Worm (Caenorhabditis elegans) whole organism, L2 larva: ENCODE data around the gene H34I24.1.
"Not testable (repeated sequence)": the region's sequence is repeated elsewhere in the genome, so short reads cannot be mapped to it uniquely, and the experiment has no call there.

ENCODE experiments used
- C34F6.9 ChIP-seq: fragments of 150-350 bp; optimal IDR thresholded peaks from 2 replicates; lab custom pipeline; 2014; ENCODE audit warnings: missing biosample characterization, missing genetic modification characterization
- F13H6.1 ChIP-seq: sonication (generic microtip); optimal IDR thresholded peaks from 2 replicates; lab custom pipeline; 2016; ENCODE audit warnings: missing genetic modification characterization, missing compliant biosample characterization
- R02D3.7 ChIP-seq: fragments of 150-350 bp; optimal IDR thresholded peaks from 2 replicates; lab custom pipeline; 2014; ENCODE audit warnings: missing biosample characterization, missing genetic modification characterization
- Y55F3AM.14 ChIP-seq: fragments of 200-800 bp; sonication (Bioruptor generic); optimal IDR thresholded peaks from 2 replicates; lab custom pipeline; 2018; ENCODE audit warnings: mild to moderate bottlenecking, missing genetic modification characterization, missing compliant biosample characterization
- ZK546.5 ChIP-seq: sonication (generic microtip); optimal IDR thresholded peaks from 2 replicates; lab custom pipeline; 2017; ENCODE audit warnings: missing biosample characterization, missing genetic modification characterization
- alr-1 ChIP-seq: fragments of 150-350 bp; optimal IDR thresholded peaks from 2 replicates; lab custom pipeline; 2014; ENCODE audit warnings: missing biosample characterization, missing genetic modification characterization
- aly-2 ChIP-seq: fragments of 150-350 bp; optimal IDR thresholded peaks from 2 replicates; lab custom pipeline; 2014; ENCODE audit warnings: missing biosample characterization, missing genetic modification characterization
- ama-1 ChIP-seq: fragments of 150-350 bp; optimal IDR thresholded peaks from 2 replicates; lab custom pipeline; 2018; ENCODE audit warnings: inconsistent platforms
- blmp-1 ChIP-seq: sonication (generic microtip); optimal IDR thresholded peaks from 2 replicates; lab custom pipeline; 2017; ENCODE audit warnings: missing genetic modification characterization, mild to moderate bottlenecking, missing compliant biosample characterization, antibody characterized with exemption, moderate library complexity; ENCODE audit not compliant: insufficient read depth
- ceh-16 ChIP-seq: fragments of 150-350 bp; optimal IDR thresholded peaks from 2 replicates; lab custom pipeline; 2014; ENCODE audit warnings: missing biosample characterization, missing genetic modification characterization
- ceh-82 ChIP-seq: fragments of 150-350 bp; optimal IDR thresholded peaks from 2 replicates; lab custom pipeline; 2014; ENCODE audit warnings: missing biosample characterization, missing genetic modification characterization
- crh-2 ChIP-seq: sonication (generic microtip); optimal IDR thresholded peaks from 2 replicates; lab custom pipeline; 2017; ENCODE audit warnings: missing biosample characterization, missing genetic modification characterization
- dmd-4 ChIP-seq: sonication (generic microtip); optimal IDR thresholded peaks from 2 replicates; lab custom pipeline; 2017; ENCODE audit warnings: missing biosample characterization, missing genetic modification characterization
- egl-27 ChIP-seq: sonication (generic microtip); optimal IDR thresholded peaks from 3 replicates; lab custom pipeline; 2017; ENCODE audit warnings: missing biosample characterization, missing genetic modification reagents, missing genetic modification characterization
- elt-1 ChIP-seq: fragments of 150-350 bp; optimal IDR thresholded peaks from 2 replicates; lab custom pipeline; 2014; ENCODE audit warnings: missing biosample characterization, missing genetic modification characterization
- elt-3 ChIP-seq: sonication (generic microtip); optimal IDR thresholded peaks from 2 replicates; lab custom pipeline; 2017; ENCODE audit warnings: missing biosample characterization, missing genetic modification characterization
- fos-1 ChIP-seq: fragments of 150-350 bp; optimal IDR thresholded peaks from 2 replicates; lab custom pipeline; 2014; ENCODE audit warnings: missing biosample characterization, missing genetic modification characterization
- gmeb-1 ChIP-seq: fragments of 150-350 bp; optimal IDR thresholded peaks from 2 replicates; lab custom pipeline; 2014; ENCODE audit warnings: missing biosample characterization, missing genetic modification characterization
- lin-11 ChIP-seq: fragments of 150-350 bp; sonication (generic microtip); optimal IDR thresholded peaks from 2 replicates; lab custom pipeline; 2014; ENCODE audit warnings: missing biosample characterization, missing genetic modification characterization, inconsistent platforms, mixed read lengths
- lin-13 ChIP-seq: fragments of 150-350 bp; optimal IDR thresholded peaks from 2 replicates; lab custom pipeline; 2014; ENCODE audit warnings: missing biosample characterization, missing genetic modification reagents, missing genetic modification characterization
- lin-39 ChIP-seq: fragments of 150-350 bp; optimal IDR thresholded peaks from 2 replicates; lab custom pipeline; 2014; ENCODE audit warnings: missing biosample characterization, missing genetic modification reagents, missing genetic modification characterization
- lsy-2 ChIP-seq, 2 experiments: fragments of 150-350 bp in 1 of 2; sonication (generic microtip) in 1 of 2; optimal IDR thresholded peaks; 2 replicates each; lab custom pipeline; 2014 to 2017; ENCODE audit warnings: missing biosample characterization in 2 of 2, missing genetic modification characterization in 2 of 2
- mab-5 ChIP-seq: fragments of 150-350 bp; optimal IDR thresholded peaks from 2 replicates; lab custom pipeline; 2014; ENCODE audit warnings: missing biosample characterization, missing genetic modification characterization
- mbf-1 ChIP-seq: sonication (generic microtip); optimal IDR thresholded peaks from 2 replicates; lab custom pipeline; 2017; ENCODE audit warnings: missing biosample characterization, missing genetic modification characterization
- nhr-10 ChIP-seq: sonication (generic microtip); optimal IDR thresholded peaks from 2 replicates; lab custom pipeline; 2017; ENCODE audit warnings: missing biosample characterization, missing genetic modification characterization
- nhr-11 ChIP-seq: fragments of 150-350 bp; optimal IDR thresholded peaks from 2 replicates; lab custom pipeline; 2014; ENCODE audit warnings: missing biosample characterization, missing genetic modification characterization
- nhr-12 ChIP-seq: fragments of 150-350 bp; optimal IDR thresholded peaks from 2 replicates; lab custom pipeline; 2014; ENCODE audit warnings: missing biosample characterization, missing genetic modification characterization
- nhr-129 ChIP-seq: fragments of 150-350 bp; optimal IDR thresholded peaks from 2 replicates; lab custom pipeline; 2014; ENCODE audit warnings: missing biosample characterization, missing genetic modification characterization
- nhr-23 ChIP-seq: fragments of 150-350 bp; optimal IDR thresholded peaks from 2 replicates; lab custom pipeline; 2014; ENCODE audit warnings: missing biosample characterization, missing genetic modification reagents, missing genetic modification characterization
- nhr-237 ChIP-seq: fragments of 150-350 bp; optimal IDR thresholded peaks from 2 replicates; lab custom pipeline; 2014; ENCODE audit warnings: missing biosample characterization, missing genetic modification characterization
- nhr-25 ChIP-seq: fragments of 150-350 bp; sonication (generic microtip); optimal IDR thresholded peaks from 3 replicates; lab custom pipeline; 2014; ENCODE audit warnings: missing biosample characterization, missing genetic modification characterization
- nhr-6 ChIP-seq: fragments of 150-350 bp; optimal IDR thresholded peaks from 2 replicates; lab custom pipeline; 2014; ENCODE audit warnings: missing biosample characterization, missing genetic modification characterization
- nhr-77 ChIP-seq: fragments of 150-350 bp; optimal IDR thresholded peaks from 2 replicates; lab custom pipeline; 2014; ENCODE audit warnings: missing biosample characterization, missing genetic modification characterization
- peb-1 ChIP-seq: fragments of 150-350 bp; optimal IDR thresholded peaks from 2 replicates; lab custom pipeline; 2014; ENCODE audit warnings: missing biosample characterization, missing genetic modification characterization
- sem-4 ChIP-seq: fragments of 150-350 bp; optimal IDR thresholded peaks from 2 replicates; lab custom pipeline; 2014; ENCODE audit warnings: missing biosample characterization, missing genetic modification reagents, missing genetic modification characterization
- sma-3 ChIP-seq: sonication (generic microtip); optimal IDR thresholded peaks from 2 replicates; lab custom pipeline; 2016; ENCODE audit warnings: missing genetic modification reagents, missing genetic modification characterization, missing compliant biosample characterization
- sma-9 ChIP-seq, 2 experiments: fragments of 150-350 bp in 1 of 2; sonication (generic microtip) in 1 of 2; optimal IDR thresholded peaks; 2 replicates each; lab custom pipeline; 2014 to 2016; ENCODE audit warnings: missing genetic modification characterization in 2 of 2, mild to moderate bottlenecking in 1 of 2, missing biosample characterization in 1 of 2, missing compliant biosample characterization in 1 of 2, missing genetic modification reagents in 1 of 2, moderate library complexity in 1 of 2
- unc-39 ChIP-seq: fragments of 150-350 bp; optimal IDR thresholded peaks from 2 replicates; lab custom pipeline; 2014; ENCODE audit warnings: missing biosample characterization, missing genetic modification characterization
- unc-55 ChIP-seq: fragments of 150-350 bp; sonication (generic microtip); optimal IDR thresholded peaks from 3 replicates; lab custom pipeline; 2014; ENCODE audit warnings: missing biosample characterization, missing genetic modification reagents, missing genetic modification characterization
- unc-62 ChIP-seq: fragments of 150-350 bp; optimal IDR thresholded peaks from 2 replicates; lab custom pipeline; 2014; ENCODE audit warnings: missing biosample characterization, missing genetic modification reagents, missing genetic modification characterization
- zag-1 ChIP-seq: fragments of 150-350 bp; optimal IDR thresholded peaks from 2 replicates; lab custom pipeline; 2014; ENCODE audit warnings: missing biosample characterization, missing genetic modification characterization
- ztf-1 ChIP-seq: fragments of 200-800 bp; sonication (Bioruptor generic); conservative IDR thresholded peaks from 2 replicates; pipeline ENCODE4 v1.3.6; 2022; ENCODE audit warnings: missing genetic modification characterization, missing compliant biosample characterization
- ztf-11 ChIP-seq: sonication (generic microtip); optimal IDR thresholded peaks from 2 replicates; lab custom pipeline; 2017; ENCODE audit warnings: missing biosample characterization, missing genetic modification characterization
- ztf-4 ChIP-seq: fragments of 150-350 bp; optimal IDR thresholded peaks from 2 replicates; lab custom pipeline; 2014; ENCODE audit warnings: missing biosample characterization, missing genetic modification characterization

Gene H34I24.1

ce11 chrIII:2846747-2847146 is at the start of gene H34I24.1:
TSS of gene H34I24.1 (plus strand) at chrIII:2847047.
- not testable (repeated sequence) for TF ChIP-seq nhr-12; lin-13 (GFP tag; lab: Kevin White, UChicago); R02D3.7 (tag; lab: Kevin White, UChicago)
- TF ChIP-seq, all 48 proteins: peak for 0; not testable (repeated sequence) for 48

DNA sequence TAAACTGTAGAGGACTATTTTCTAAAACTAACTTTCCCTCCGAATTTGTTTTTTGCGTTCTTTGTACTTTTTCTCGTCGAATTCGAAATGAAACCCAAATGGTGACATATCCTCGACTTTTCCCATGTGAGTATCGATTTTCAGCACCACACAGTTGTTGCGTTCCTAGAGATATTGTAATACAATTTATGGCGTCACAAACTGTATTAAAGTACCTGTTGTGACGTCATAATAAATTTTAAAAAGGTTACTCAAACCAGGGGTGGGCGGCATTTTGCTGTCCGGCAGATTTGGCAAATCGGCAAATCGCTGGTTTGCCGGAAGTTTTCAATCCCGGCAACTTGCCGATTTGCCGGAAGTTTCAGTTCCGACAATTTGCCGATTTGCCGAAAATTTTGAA is 46.1 kb upstream of the H34I24.1 start:
- TF ChIP-seq mbf-1 (tag; lab: Kevin White, UChicago) (no peak), nhr-77 (no peak)

ce11 chrIII:2801800-2802515 is 44.9 kb upstream of the H34I24.1 start, which contains the start of the genes twk-45 and Y71H2AM.25:
TSS of gene twk-45 (minus strand) at chrIII:2801900.
TSS of gene Y71H2AM.25 (plus strand) at chrIII:2802465.
- TF ChIP-seq nhr-25 (tag; lab: Kevin White, UChicago) (no peak), nhr-10 (tag; lab: Kevin White, UChicago) (no peak), sem-4 (tag; lab: Kevin White, UChicago) (no peak), unc-62 (GFP tag; lab: Kevin White, UChicago) (no peak), ztf-11 (no peak), nhr-77 (no peak), ceh-82 (no peak), mab-5 (tag; lab: Kevin White, UChicago) (no peak), ZK546.5 (tag; lab: Kevin White, UChicago) (no peak), sma-3 (no peak), gmeb-1 (tag; lab: Kevin White, UChicago) (no peak), elt-3 (tag; lab: Kevin White, UChicago) (no peak), elt-1 (tag; lab: Kevin White, UChicago) (no peak), R02D3.7 (tag; lab: Kevin White, UChicago) (no peak), zag-1 (tag; lab: Kevin White, UChicago) (no peak)
- TF ChIP-seq, all 48 proteins: peak for 0

DNA sequence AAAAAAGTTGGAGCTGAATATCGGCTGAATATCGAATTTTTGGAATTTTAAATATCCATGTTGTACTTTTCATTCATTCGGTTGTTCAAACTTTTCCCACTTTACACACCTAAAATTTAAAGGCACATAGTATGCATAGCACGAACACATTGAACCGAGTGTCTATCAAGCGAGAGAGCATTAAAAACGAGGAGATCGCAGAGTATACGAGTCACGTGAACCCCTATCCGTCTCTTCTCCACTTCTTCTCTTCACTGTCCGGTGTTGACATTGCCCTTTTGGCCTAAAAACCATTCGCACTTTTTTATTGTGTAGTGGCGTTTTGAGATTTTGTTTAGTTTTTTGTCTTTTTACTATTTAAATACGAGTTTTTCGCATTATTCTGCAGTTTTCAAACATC is 42.4 kb upstream of the H34I24.1 start:
- TF ChIP-seq mbf-1 (tag; lab: Kevin White, UChicago), result no peak
- TF ChIP-seq peb-1, result no peak
- TF ChIP-seq dmd-4 (tag; lab: Kevin White, UChicago), result no peak
- no peak for TF ChIP-seq alr-1 (tag; lab: Kevin White, UChicago)
- no peak for TF ChIP-seq ztf-4
- no peak for TF ChIP-seq nhr-10 (tag; lab: Kevin White, UChicago)
- TF ChIP-seq nhr-237 (tag; lab: Kevin White, UChicago), result no peak
- TF ChIP-seq C34F6.9 (tag; lab: Kevin White, UChicago), result peak; percentile 76
- no peak for TF ChIP-seq unc-39 (tag; lab: Kevin White, UChicago)
- no peak for TF ChIP-seq lin-39 (tag; lab: Kevin White, UChicago)
- TF ChIP-seq ztf-1 (GFP tag; lab: Robert Waterston, UW), result no peak
- peak; percentile 64 for TF ChIP-seq F13H6.1 (tag; lab: Kevin White, UChicago)
- TF ChIP-seq nhr-77, result no peak
- TF ChIP-seq fos-1 (tag; lab: Kevin White, UChicago), result peak; percentile 50
- TF ChIP-seq sem-4 (tag; lab: Kevin White, UChicago), result peak; percentile 62
- no peak for TF ChIP-seq elt-3 (tag; lab: Kevin White, UChicago)
- TF ChIP-seq ceh-16 (tag; lab: Kevin White, UChicago), result no peak
- peak; percentile 55 to 86 for TF ChIP-seq lsy-2 (tag; optimal IDR thresholded peaks at IDR 0.05; lab: Kevin White, UChicago)
- TF ChIP-seq unc-62 (GFP tag; lab: Kevin White, UChicago), result no peak
- no peak for TF ChIP-seq sma-9 (GFP tag; optimal IDR thresholded peaks at IDR 0.05; lab: Kevin White, UChicago)
- no peak for TF ChIP-seq sma-9 (tag; optimal IDR thresholded peaks at IDR 0.05; lab: Kevin White, UChicago)
- peak; percentile 88 for TF ChIP-seq nhr-129 (tag; lab: Kevin White, UChicago)
- no peak for TF ChIP-seq ceh-82
- no peak for TF ChIP-seq ama-1 (lab: Kevin White, UChicago)
- no peak for TF ChIP-seq blmp-1 (tag; lab: Kevin White, UChicago)
- TF ChIP-seq nhr-23 (tag; lab: Kevin White, UChicago), result no peak
- peak; percentile 73 for TF ChIP-seq gmeb-1 (tag; lab: Kevin White, UChicago)
- no peak for TF ChIP-seq R02D3.7 (tag; lab: Kevin White, UChicago)
- peak; percentile 57 for TF ChIP-seq lin-13 (GFP tag; lab: Kevin White, UChicago)
- no peak for TF ChIP-seq nhr-12
- TF ChIP-seq lin-11 (tag; lab: Kevin White, UChicago), result no peak
- no peak for TF ChIP-seq ztf-11
- TF ChIP-seq mab-5 (tag; lab: Kevin White, UChicago), result no peak
- no peak for TF ChIP-seq nhr-11 (tag; lab: Kevin White, UChicago)
- TF ChIP-seq aly-2, result no peak
- no peak for TF ChIP-seq Y55F3AM.14 (GFP tag; lab: Kevin White, UChicago)
- TF ChIP-seq egl-27 (tag; lab: Kevin White, UChicago), result no peak
- peak; percentile 66 for TF ChIP-seq nhr-6 (tag; lab: Kevin White, UChicago)
- peak; percentile 40 for TF ChIP-seq unc-55 (GFP tag; lab: Kevin White, UChicago)
- peak; percentile 21 for TF ChIP-seq sma-3
- TF ChIP-seq crh-2 (tag; lab: Kevin White, UChicago), result peak; percentile 70
- TF ChIP-seq nhr-25 (tag; lab: Kevin White, UChicago), result peak; percentile 74
